Fruit fly (Drosophila melanogaster): ENCODE data around the gene pelo.

Gene pelo

dm6 chr2L:9744634-9745033, 44.0 kb downstream of the pelo start:
- TF ChIP-seq fd96Ca (GFP tag; IDR thresholded peaks at IDR 0.05) (0 out of 3 replicates have a peak, but pooled peaks have one; percentile 23), CG14655 (GFP tag; optimal IDR thresholded peaks at IDR 0.05) (peak; percentile 43), CG12605 (GFP tag; IDR thresholded peaks at IDR 0.05) (no peak), CG8301 (tag; optimal IDR thresholded peaks at IDR 0.05) (peak; percentile 12), CG10348 (GFP tag; IDR thresholded peaks at IDR 0.05) (no peak), Pif1A (GFP tag; optimal IDR thresholded peaks at IDR 0.05) (no peak), CG17806 (tag; optimal IDR thresholded peaks at IDR 0.05) (no peak), CG4496 (GFP tag; IDR thresholded peaks at IDR 0.05) (no peak), CG32121 (GFP tag; IDR thresholded peaks at IDR 0.05) (no peak), CG15710 (tag; optimal IDR thresholded peaks at IDR 0.05) (no peak)

DNA sequence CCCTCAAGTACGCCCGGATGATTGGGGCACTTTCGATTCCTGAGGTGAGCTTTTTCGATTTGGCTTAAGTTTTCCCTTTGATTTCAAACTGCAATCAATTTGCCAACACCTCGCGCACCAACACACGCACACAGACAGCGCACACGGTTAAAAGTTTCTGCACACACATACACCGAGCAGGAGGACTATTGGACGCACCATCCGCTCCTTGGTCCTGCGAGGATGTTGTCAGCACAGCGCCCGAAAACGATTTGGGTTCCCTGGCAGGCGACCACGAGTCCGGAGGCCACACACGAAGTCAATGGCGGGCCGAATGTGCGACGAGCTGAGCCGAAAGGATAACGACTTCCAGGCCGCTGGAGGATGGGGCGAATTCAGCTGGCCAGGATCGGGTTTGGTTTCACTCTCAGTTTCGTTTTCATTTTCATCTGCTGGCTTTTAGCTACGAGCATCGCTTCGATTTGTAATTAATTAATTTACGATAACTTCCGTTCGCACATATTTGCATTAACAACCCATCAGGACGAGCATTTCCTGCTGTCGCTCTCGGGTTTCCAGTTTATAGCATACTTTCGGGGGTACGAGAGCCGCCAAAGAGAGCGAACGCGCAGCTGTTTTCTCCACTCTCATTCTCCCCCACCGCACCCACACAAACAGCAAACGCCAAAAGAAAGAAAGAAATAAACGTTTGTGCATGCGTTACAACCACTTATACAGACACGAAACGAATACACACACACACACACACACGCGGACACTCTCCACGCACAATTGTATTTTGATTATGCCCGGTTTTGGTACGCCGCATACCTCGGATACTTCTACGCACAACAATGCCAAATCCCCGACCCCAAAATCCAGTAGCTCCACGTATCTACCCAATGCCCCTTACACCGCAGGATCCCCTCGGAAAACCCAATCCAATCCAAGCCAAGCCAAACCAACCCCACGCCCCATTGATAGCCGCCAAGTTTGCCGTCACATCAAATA, 45.9 kb downstream of the pelo start, which contains the start of gene Nckx30C:
Gene Nckx30C (minus strand): TSS at position 260 of the 990 bp plus-strand sequence.
- TF ChIP-seq CG8301 (tag; optimal IDR thresholded peaks at IDR 0.05) (no peak), Pif1A (GFP tag; optimal IDR thresholded peaks at IDR 0.05) (no peak), CG17806 (tag; optimal IDR thresholded peaks at IDR 0.05) (no peak), fd96Ca (GFP tag; IDR thresholded peaks at IDR 0.05) (no peak), CG9948 (tag; optimal IDR thresholded peaks at IDR 0.05) (no peak), D1 (tag; optimal IDR thresholded peaks at IDR 0.05) (no peak), CG4496 (GFP tag; IDR thresholded peaks at IDR 0.05) (no peak), CG14655 (GFP tag; optimal IDR thresholded peaks at IDR 0.05) (no peak), CG12605 (GFP tag; IDR thresholded peaks at IDR 0.05) (no peak), CG13204 (GFP tag; optimal IDR thresholded peaks at IDR 0.05) (no peak), Pif1B (GFP tag; optimal IDR thresholded peaks at IDR 0.05) (no peak), Ets98B (GFP tag; IDR thresholded peaks at IDR 0.05) (no peak)

dm6 chr2L:9749745-9750144, 49.1 kb downstream of the pelo start, which contains the start of gene Cyp4e3:
Gene Cyp4e3 (minus strand): TSS chr2L:9750071.
- TF ChIP-seq CG4496 (GFP tag; IDR thresholded peaks at IDR 0.05) (peak; percentile 22; the same call in 1 of the 3 replicates), CG8301 (tag; optimal IDR thresholded peaks at IDR 0.05) (no peak)

- TF ChIP-seq CG8301 (tag; optimal IDR thresholded peaks at IDR 0.05) (no peak), fd96Ca (GFP tag; IDR thresholded peaks at IDR 0.05) (no peak), CG32121 (GFP tag; IDR thresholded peaks at IDR 0.05) (no peak), D1 (tag; optimal IDR thresholded peaks at IDR 0.05) (no peak), Pif1B (GFP tag; optimal IDR thresholded peaks at IDR 0.05) (no peak), CG9948 (tag; optimal IDR thresholded peaks at IDR 0.05) (no peak), gl (tag; optimal IDR thresholded peaks at IDR 0.05) (no peak), CG10348 (GFP tag; IDR thresholded peaks at IDR 0.05) (no peak), Ets98B (GFP tag; IDR thresholded peaks at IDR 0.05) (no peak), Pif1A (GFP tag; optimal IDR thresholded peaks at IDR 0.05) (no peak), CG8159 (tag; optimal IDR thresholded peaks at IDR 0.05) (no peak), CG14655 (GFP tag; optimal IDR thresholded peaks at IDR 0.05) (no peak), CG15710 (tag; optimal IDR thresholded peaks at IDR 0.05) (no peak), CG17806 (tag; optimal IDR thresholded peaks at IDR 0.05) (no peak), CG13204 (GFP tag; optimal IDR thresholded peaks at IDR 0.05) (no peak), Snoo (tag; optimal IDR thresholded peaks at IDR 0.05) (no peak)
Observed at dm6 chr2L:9753357-9753756, 52.7 kb downstream of the pelo start.

dm6 chr2L:9754817-9755216, 54.2 kb downstream of the pelo start:
- TF ChIP-seq CG14655 (GFP tag; optimal IDR thresholded peaks at IDR 0.05) (peak; percentile 13), CG8159 (tag; optimal IDR thresholded peaks at IDR 0.05) (peak; percentile 37), CG15710 (tag; optimal IDR thresholded peaks at IDR 0.05) (peak; percentile 30), CG4496 (GFP tag; IDR thresholded peaks at IDR 0.05) (no peak), rn (GFP tag; IDR thresholded peaks at IDR 0.05) (no peak)

DNA sequence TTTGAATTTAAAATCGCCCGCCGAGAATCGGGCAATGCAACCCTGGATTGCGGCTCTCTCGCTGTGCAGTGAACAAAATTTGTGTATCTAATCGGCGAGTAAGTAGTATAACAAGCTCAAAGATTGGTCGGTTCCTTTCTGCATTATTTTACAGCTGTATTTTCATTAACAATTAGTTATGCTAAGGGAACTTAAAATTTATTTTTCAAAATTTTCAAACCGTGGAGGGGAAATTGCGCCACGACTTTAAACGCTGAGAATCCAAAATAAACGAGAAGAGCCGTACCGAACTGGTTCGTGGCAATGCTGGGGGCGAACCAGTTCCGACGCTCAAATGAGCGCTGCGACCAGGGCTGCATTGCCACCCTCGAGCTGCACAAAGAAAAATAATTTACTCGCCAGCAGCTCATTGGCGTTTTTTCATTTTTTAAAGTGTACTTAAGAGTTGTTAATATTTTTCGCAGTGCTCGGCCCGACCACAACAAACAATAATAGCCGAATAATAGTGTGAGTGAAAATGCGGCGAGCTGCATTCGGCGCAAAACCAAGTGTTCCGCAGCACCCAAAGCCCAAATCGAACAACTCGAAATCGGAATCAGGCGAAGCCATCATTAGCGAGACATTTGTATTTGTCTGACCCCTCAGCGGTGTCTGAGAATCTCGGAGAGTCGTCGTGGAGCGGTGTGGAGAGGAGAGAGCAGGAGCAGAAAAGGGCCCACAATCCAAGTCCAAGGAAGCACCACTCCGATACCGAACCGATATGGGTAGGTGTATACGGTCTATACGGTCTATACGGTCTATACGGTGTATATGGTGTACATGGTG, 57.6 kb downstream of the pelo start, which contains the start of gene zf30C:
Gene zf30C (plus strand): TSS at position 353 of the 825 bp plus-strand sequence.
- TF ChIP-seq CG9948 (tag; optimal IDR thresholded peaks at IDR 0.05) (peak; percentile 62), Pif1A (GFP tag; optimal IDR thresholded peaks at IDR 0.05) (peak; percentile 94), fd96Ca (GFP tag; IDR thresholded peaks at IDR 0.05) (peak; percentile 89), Ets98B (GFP tag; IDR thresholded peaks at IDR 0.05) (peak; percentile 90), CG14655 (GFP tag; optimal IDR thresholded peaks at IDR 0.05) (peak; percentile 80), CG15710 (tag; optimal IDR thresholded peaks at IDR 0.05) (peak; percentile 51), gl (tag; optimal IDR thresholded peaks at IDR 0.05) (no peak), D1 (tag; optimal IDR thresholded peaks at IDR 0.05) (peak; percentile 37), EcR (GFP tag; optimal IDR thresholded peaks at IDR 0.05) (no peak), rn (GFP tag; IDR thresholded peaks at IDR 0.05) (peak; percentile 85), CG4496 (GFP tag; IDR thresholded peaks at IDR 0.05) (peak; percentile 89), CG8301 (tag; optimal IDR thresholded peaks at IDR 0.05) (peak; percentile 71), Pif1B (GFP tag; optimal IDR thresholded peaks at IDR 0.05) (peak; percentile 85), Snoo (tag; optimal IDR thresholded peaks at IDR 0.05) (peak; percentile 78), CG32121 (GFP tag; IDR thresholded peaks at IDR 0.05) (peak; percentile 82), CG34367 (tag; optimal IDR thresholded peaks at IDR 0.05) (peak; percentile 56), CG12605 (GFP tag; IDR thresholded peaks at IDR 0.05) (peak; percentile 73; the same call in 1 of the 2 replicates), CG8159 (tag; optimal IDR thresholded peaks at IDR 0.05) (peak; percentile 73), CG17806 (tag; optimal IDR thresholded peaks at IDR 0.05) (peak; percentile 70), CG13204 (GFP tag; optimal IDR thresholded peaks at IDR 0.05) (no peak), CG10348 (GFP tag; IDR thresholded peaks at IDR 0.05) (peak; percentile 64; the same call in 1 of the 2 replicates)
